Fruit fly (Drosophila melanogaster) whole organism, embryonic: ENCODE data around the gene Ptp69D.
A peak's percentile ranks its signal among the peaks of the same experiment; 100 is the strongest.

ENCODE experiments used
- Ada2b ChIP-seq: fragments of 200-800 bp; sonication (Bioruptor generic); IDR thresholded peaks from 2 replicates; pipeline ENCODE4 v1.3.6; 2022; ENCODE audit warnings: missing biosample characterization, missing genetic modification characterization
- Atf3 ChIP-seq: fragments of 200-800 bp; sonication (Bioruptor generic); optimal IDR thresholded peaks from 3 replicates; lab custom pipeline; 2016; ENCODE audit warnings: missing biosample characterization, missing genetic modification characterization
- B-H1 ChIP-seq: fragments of 200-800 bp; sonication (Bioruptor generic); IDR thresholded peaks from 3 replicates; pipeline ENCODE4 v1.3.6; 2022; ENCODE audit warnings: missing biosample characterization, missing genetic modification characterization
- CG10209 ChIP-seq: fragments of 200-800 bp; sonication (Bioruptor generic); optimal IDR thresholded peaks from 3 replicates; lab custom pipeline; 2017; ENCODE audit warnings: missing biosample characterization, mild to moderate bottlenecking, missing genetic modification characterization, missing genetic modification reagents
- CG10979 ChIP-seq: fragments of 200-800 bp; sonication (Bioruptor generic); optimal IDR thresholded peaks from 2 replicates; lab custom pipeline; 2018; ENCODE audit warnings: missing biosample characterization, mild to moderate bottlenecking, missing genetic modification characterization, moderate library complexity
- CG11696 ChIP-seq: fragments of 200-800 bp; sonication (Bioruptor generic); IDR thresholded peaks from 2 replicates; pipeline ENCODE4 v1.3.6; 2022; ENCODE audit warnings: missing biosample characterization, missing genetic modification characterization
- CG12659 ChIP-seq: fragments of 200-800 bp; sonication (Bioruptor generic); optimal IDR thresholded peaks from 3 replicates; lab custom pipeline; 2017; ENCODE audit warnings: mild to moderate bottlenecking, missing biosample characterization, missing genetic modification reagents, missing genetic modification characterization
- CG12744 ChIP-seq: fragments of 200-800 bp; sonication (Bioruptor generic); optimal IDR thresholded peaks from 2 replicates; lab custom pipeline; 2016; ENCODE audit warnings: missing biosample characterization, missing genetic modification characterization
- CG13624 ChIP-seq: fragments of 200-800 bp; sonication (Bioruptor generic); optimal IDR thresholded peaks from 2 replicates; lab custom pipeline; 2016; ENCODE audit warnings: missing biosample characterization, missing genetic modification characterization
- CG14014 ChIP-seq: fragments of 200-800 bp; sonication (Bioruptor generic); IDR thresholded peaks from 2 replicates; pipeline ENCODE4 v1.3.6; 2022; ENCODE audit warnings: missing biosample characterization, missing genetic modification characterization
- CG2129 ChIP-seq: fragments of 200-800 bp; sonication (Bioruptor generic); IDR thresholded peaks from 2 replicates; pipeline ENCODE4 v1.3.6; 2022; ENCODE audit warnings: missing biosample characterization, missing genetic modification characterization; ENCODE audit not compliant: partially characterized antibody
- CG2889 ChIP-seq: fragments of 200-800 bp; sonication (Bioruptor generic); IDR thresholded peaks from 3 replicates; pipeline ENCODE4 v1.3.6; 2022; ENCODE audit warnings: missing biosample characterization, missing genetic modification characterization
- CG3163 ChIP-seq: fragments of 200-800 bp; sonication (Bioruptor generic); optimal IDR thresholded peaks from 3 replicates; lab custom pipeline; 2016; ENCODE audit warnings: missing biosample characterization, missing genetic modification characterization
- CG34376 ChIP-seq: fragments of 200-800 bp; sonication (Bioruptor generic); optimal IDR thresholded peaks from 2 replicates; lab custom pipeline; 2018; ENCODE audit warnings: missing biosample characterization, mild to moderate bottlenecking, missing genetic modification characterization
- CG4617 ChIP-seq: fragments of 200-800 bp; sonication (Bioruptor generic); optimal IDR thresholded peaks from 3 replicates; lab custom pipeline; 2016; ENCODE audit warnings: missing biosample characterization, missing genetic modification characterization, borderline replicate concordance
- CG8388 ChIP-seq: fragments of 200-800 bp; sonication (Bioruptor generic); optimal IDR thresholded peaks from 2 replicates; lab custom pipeline; 2019; ENCODE audit warnings: missing biosample characterization, mild to moderate bottlenecking, missing genetic modification characterization, moderate library complexity
- CG8924 ChIP-seq: fragments of 200-800 bp; optimal IDR thresholded peaks from 3 replicates; lab custom pipeline; 2019; ENCODE audit warnings: missing biosample characterization, mild to moderate bottlenecking, missing genetic modification characterization, moderate library complexity
- CG9932 ChIP-seq: fragments of 200-800 bp; sonication (Bioruptor generic); IDR thresholded peaks from 2 replicates; pipeline ENCODE4 v1.3.6; 2022; ENCODE audit warnings: missing biosample characterization, missing genetic modification characterization
- CkIIα-i1 ChIP-seq: fragments of 200-800 bp; sonication (Bioruptor generic); IDR thresholded peaks from 2 replicates; pipeline ENCODE4 v1.3.6; 2022; ENCODE audit warnings: missing biosample characterization, missing genetic modification characterization
- Dip3 ChIP-seq: fragments of 200-800 bp; sonication (Bioruptor generic); optimal IDR thresholded peaks from 3 replicates; lab custom pipeline; 2016; ENCODE audit warnings: missing biosample characterization, missing genetic modification characterization
- Dref ChIP-seq: fragments of 200-800 bp; sonication (Bioruptor generic); IDR thresholded peaks from 2 replicates; pipeline ENCODE4 v1.3.6; 2022; ENCODE audit warnings: missing biosample characterization, missing genetic modification characterization
- Eip74EF ChIP-seq, 2 experiments: fragments of 200-800 bp in 1 of 2; fragments of >200 bp in 1 of 2; sonication (Bioruptor generic) in 1 of 2; optimal IDR thresholded peaks; 2 replicates each; lab custom pipeline; 2017 to 2019; ENCODE audit warnings: missing biosample characterization in 2 of 2, missing genetic modification characterization in 2 of 2, mild to moderate bottlenecking in 1 of 2, moderate library complexity in 1 of 2
- HLH3B ChIP-seq: fragments of 200-800 bp; sonication (Bioruptor generic); IDR thresholded peaks from 2 replicates; pipeline ENCODE4 v1.3.6; 2022; ENCODE audit warnings: missing biosample characterization, missing genetic modification characterization
- Hr51 ChIP-seq, 2 experiments: fragments of 200-800 bp; sonication (Bioruptor generic); optimal IDR thresholded peaks; 2 replicates in 1 of 2; 3 replicates in 1 of 2; lab custom pipeline; 2016 to 2018; ENCODE audit warnings: missing biosample characterization in 2 of 2, missing genetic modification characterization in 2 of 2, mild to moderate bottlenecking in 1 of 2, moderate library complexity in 1 of 2
- Lpt ChIP-seq: fragments of >200 bp; optimal IDR thresholded peaks from 2 replicates; lab custom pipeline; 2018; ENCODE audit warnings: missing biosample characterization, missing genetic modification characterization
- Max ChIP-seq: fragments of 200-800 bp; sonication (Bioruptor generic); optimal IDR thresholded peaks from 2 replicates; lab custom pipeline; 2016; ENCODE audit warnings: missing biosample characterization, mild to moderate bottlenecking, missing genetic modification characterization
- Med ChIP-seq: fragments of 200-800 bp; sonication (Bioruptor generic); peaks from one replicate; lab custom pipeline; 2016; ENCODE audit warnings: missing biosample characterization, missing genetic modification characterization, mild to moderate bottlenecking, inconsistent platforms, moderate library complexity
- Myb ChIP-seq: fragments of 200-800 bp; sonication (Bioruptor generic); optimal IDR thresholded peaks from 2 replicates; lab custom pipeline; 2016; ENCODE audit warnings: missing biosample characterization, missing genetic modification characterization
- NK7.1 ChIP-seq: fragments of 200-800 bp; sonication (Bioruptor generic); optimal IDR thresholded peaks from 3 replicates; lab custom pipeline; 2016; ENCODE audit warnings: missing biosample characterization, missing genetic modification characterization
- NfI ChIP-seq: fragments of 200-800 bp; sonication (Bioruptor generic); optimal IDR thresholded peaks from 3 replicates; lab custom pipeline; 2018; ENCODE audit warnings: missing biosample characterization, mild to moderate bottlenecking, missing genetic modification characterization, moderate library complexity
- Pdp1 ChIP-seq, 2 experiments: fragments of 200-800 bp; sonication (Bioruptor generic); optimal IDR thresholded peaks; 3 replicates each; lab custom pipeline; 2016; ENCODE audit warnings: missing biosample characterization in 2 of 2, missing genetic modification characterization in 2 of 2, mild to moderate bottlenecking in 1 of 2, moderate library complexity in 1 of 2
- Ravus ChIP-seq: fragments of 200-800 bp; sonication (Bioruptor generic); IDR thresholded peaks from 2 replicates; pipeline ENCODE4 v1.3.6; 2022; ENCODE audit warnings: missing biosample characterization, missing genetic modification characterization
- Rfx ChIP-seq: fragments of 200-800 bp; sonication (Bioruptor generic); IDR thresholded peaks from 2 replicates; pipeline ENCODE4 v1.3.6; 2022; ENCODE audit warnings: missing biosample characterization, missing genetic modification characterization
- Side ChIP-seq: fragments of 200-800 bp; sonication (Bioruptor generic); optimal IDR thresholded peaks from 2 replicates; lab custom pipeline; 2016; ENCODE audit warnings: missing biosample characterization, missing genetic modification characterization
- Sin3A ChIP-seq: fragments of >200 bp; optimal IDR thresholded peaks from 2 replicates; lab custom pipeline; 2018
- cad ChIP-seq: fragments of >200 bp; optimal IDR thresholded peaks from 2 replicates; lab custom pipeline; 2017; ENCODE audit warnings: missing biosample characterization, missing genetic modification characterization
- exex ChIP-seq: fragments of 200-800 bp; sonication (Bioruptor generic); optimal IDR thresholded peaks from 4 replicates; lab custom pipeline; 2018; ENCODE audit warnings: missing biosample characterization, mild to moderate bottlenecking, missing genetic modification characterization, moderate library complexity
- fu2 ChIP-seq: fragments of 200-800 bp; sonication (Bioruptor generic); optimal IDR thresholded peaks from 2 replicates; lab custom pipeline; 2016; ENCODE audit warnings: missing biosample characterization, missing genetic modification characterization
- gro ChIP-seq: fragments of 200-800 bp; sonication (Bioruptor generic); optimal IDR thresholded peaks from 2 replicates; lab custom pipeline; 2016; ENCODE audit warnings: missing biosample characterization, missing genetic modification characterization
- pan ChIP-seq, 4 experiments: fragments of >200 bp in 3 of 4; fragments of 200-800 bp in 1 of 4; sonication (Bioruptor generic) in 1 of 4; optimal IDR thresholded peaks in 3 of 4; IDR thresholded peaks in 1 of 4; 2 replicates each; pipeline versions ENCODE4 v1.3.6 to Lab custom; 2017 to 2022; ENCODE audit warnings: missing biosample characterization in 2 of 4, missing genetic modification characterization in 2 of 4, mixed read lengths in 1 of 4
- pzg ChIP-seq: fragments of 200-800 bp; sonication (Bioruptor generic); optimal IDR thresholded peaks from 3 replicates; lab custom pipeline; 2018; ENCODE audit warnings: missing biosample characterization, mild to moderate bottlenecking, missing genetic modification characterization, moderate library complexity
- salm ChIP-seq: fragments of 200-800 bp; sonication (Bioruptor generic); optimal IDR thresholded peaks from 2 replicates; lab custom pipeline; 2018; ENCODE audit warnings: missing biosample characterization, mild to moderate bottlenecking, missing genetic modification characterization
- sens ChIP-seq: fragments of 200-800 bp; sonication (Bioruptor generic); peaks from one replicate; lab custom pipeline; 2016; ENCODE audit warnings: missing biosample characterization, missing genetic modification characterization
- stwl ChIP-seq: fragments of 200-800 bp; sonication (Bioruptor generic); optimal IDR thresholded peaks from 3 replicates; lab custom pipeline; 2018; ENCODE audit warnings: missing biosample characterization, mild to moderate bottlenecking, missing genetic modification characterization, moderate library complexity
- tgo ChIP-seq: fragments of 200-800 bp; sonication (Bioruptor generic); IDR thresholded peaks from 3 replicates; pipeline ENCODE4 v1.3.6; 2022; ENCODE audit warnings: missing biosample characterization, missing genetic modification characterization
- unc-4 ChIP-seq: fragments of 200-800 bp; sonication (Bioruptor generic); IDR thresholded peaks from 2 replicates; pipeline ENCODE4 v1.3.6; 2022; ENCODE audit warnings: missing biosample characterization, missing genetic modification characterization; ENCODE audit not compliant: partially characterized antibody
- z ChIP-seq: fragments of 200-800 bp; sonication (Bioruptor generic); IDR thresholded peaks from 3 replicates; pipeline ENCODE4 v1.3.6; 2022; ENCODE audit warnings: missing biosample characterization, missing genetic modification characterization

Ptp69D gene

dm6 chr3L:12749567-12750535 lies 15.1 kb downstream of the Ptp69D start, which contains the start of the genes Klc and CG10984 (continued):
- TF ChIP-seq sens (peak; percentile 91), CkIIα-i1 (GFP tag; lab: Robert Waterston, UW) (no peak), pzg (GFP tag; lab: Kevin White, UChicago) (peak; percentile 71), CG12659 (peak; percentile 63), CG11696 (0 out of 2 replicates have a peak, but pooled peaks have one; percentile 40), salm (tag; lab: Kevin White, UChicago) (peak; percentile 13), Pdp1 (GFP tag; optimal IDR thresholded peaks at IDR 0.05; lab: Kevin White, UChicago) (peak; percentile 51 to 77), CG14014 (GFP tag; lab: Robert Waterston, UW) (peak; percentile 66; the same call in 1 of the 2 replicates), NK7.1 (GFP tag; lab: Kevin White, UChicago) (peak; percentile 45), Sin3A (lab: Kevin White, UChicago) (peak; percentile 34), Ada2b (GFP tag; lab: Robert Waterston, UW) (peak; percentile 73), tgo (peak; percentile 75; the same call in 2 of the 3 replicates), B-H1 (GFP tag; lab: Robert Waterston, UW) (peak; percentile 70), CG9932 (GFP tag; lab: Robert Waterston, UW) (no peak), Max (GFP tag; lab: Kevin White, UChicago) (peak; percentile 51), pan (optimal IDR thresholded peaks at IDR 0.05; lab: Kevin White, UChicago) (no peak), pan (GFP tag; optimal IDR thresholded peaks at IDR 0.05 in 1 of 2, IDR thresholded peaks at IDR 0.05 in 1 of 2) (peak in 1 of 2 experiments; percentile 79), Dref (GFP tag; lab: Robert Waterston, UW) (no peak), Atf3 (peak; percentile 39), CG13624 (GFP tag; lab: Kevin White, UChicago) (peak; percentile 53), CG2129 (GFP tag; lab: Robert Waterston, UW) (no peak), HLH3B (GFP tag; lab: Robert Waterston, UW) (peak; percentile 80; the same call in 1 of the 2 replicates), Dip3 (GFP tag; lab: Kevin White, UChicago) (peak; percentile 51), Myb (peak; percentile 19), z (GFP tag; lab: Robert Waterston, UW) (no peak), Side (peak; percentile 61), stwl (tag; lab: Kevin White, UChicago) (peak; percentile 45), CG8388 (GFP tag; lab: Kevin White, UChicago) (peak; percentile 66), cad (no peak), CG34376 (GFP tag; lab: Kevin White, UChicago) (peak; percentile 57), CG2889 (GFP tag; lab: Robert Waterston, UW) (no peak), exex (tag; lab: Kevin White, UChicago) (peak; percentile 38), CG3163 (GFP tag; lab: Kevin White, UChicago) (peak; percentile 17), fu2 (peak; percentile 42), CG12744 (no peak), CG10209 (GFP tag; lab: Kevin White, UChicago) (peak; percentile 27), Ravus (GFP tag; lab: Robert Waterston, UW) (peak; percentile 8; the same call in 1 of the 2 replicates), CG10979 (tag; lab: Kevin White, UChicago) (peak; percentile 47), gro (GFP tag; lab: Kevin White, UChicago) (peak; percentile 64), CG8924 (tag; lab: Kevin White, UChicago) (peak; percentile 63), unc-4 (GFP tag; lab: Robert Waterston, UW) (0 out of 2 replicates have a peak, but pooled peaks have one; percentile 10), Rfx (GFP tag; lab: Robert Waterston, UW) (peak; percentile 86; the same call in 1 of the 2 replicates), Med (peak; percentile 94), Lpt (GFP tag; lab: Kevin White, UChicago) (no peak), CG4617 (GFP tag; lab: Kevin White, UChicago) (peak; percentile 84), Hr51 (GFP tag; optimal IDR thresholded peaks at IDR 0.05; lab: Kevin White, UChicago) (peak in 1 of 2 experiments; percentile 36), Eip74EF (GFP tag; optimal IDR thresholded peaks at IDR 0.05; lab: Kevin White, UChicago) (peak in 1 of 2 experiments; percentile 71), NfI (GFP tag; lab: Kevin White, UChicago) (peak; percentile 68)
